Fruit fly (Drosophila melanogaster): ENCODE data around the gene Elal.

DNA sequence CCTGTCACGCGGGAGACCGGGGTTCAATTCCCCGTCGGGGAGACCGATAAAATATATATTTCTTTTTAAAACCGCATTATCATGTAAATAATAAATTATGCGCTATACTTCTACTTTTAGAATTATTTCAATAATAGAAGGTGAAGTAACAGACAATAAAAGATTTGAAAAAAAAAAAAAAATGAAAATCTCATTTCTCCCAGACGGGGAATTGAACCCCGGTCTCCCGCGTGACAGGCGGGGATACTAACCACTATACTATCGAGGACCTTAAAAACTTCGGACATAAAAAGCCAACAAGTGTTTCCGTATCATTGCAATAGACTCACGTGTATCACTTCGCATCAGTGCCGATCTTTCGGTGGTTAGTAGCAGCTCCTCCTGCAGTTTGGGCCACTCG, 49.7 kb downstream of the Elal start:
- TF ChIP-seq CTCF (optimal IDR thresholded peaks at IDR 0.05) (no peak), CG8478 (optimal IDR thresholded peaks at IDR 0.05) (no peak)
